Worm (Caenorhabditis elegans) whole organism, L3 larva: ENCODE results near the gene emb-1.

Experiments used
- ama-1 ChIP-seq: fragments of 150-350 bp; optimal IDR thresholded peaks from 2 replicates; lab custom pipeline; 2018
- egl-27 ChIP-seq: sonication (generic microtip); optimal IDR thresholded peaks from 4 replicates; lab custom pipeline; 2017; ENCODE audit warnings: missing biosample characterization, missing genetic modification reagents, missing genetic modification characterization
- elt-2 ChIP-seq: sonication (generic microtip); optimal IDR thresholded peaks from 2 replicates; lab custom pipeline; 2016; ENCODE audit warnings: missing genetic modification reagents, mild to moderate bottlenecking, missing genetic modification characterization, missing compliant biosample characterization
- fkh-2 ChIP-seq: fragments of 150-350 bp; optimal IDR thresholded peaks from 2 replicates; lab custom pipeline; 2014; ENCODE audit warnings: missing biosample characterization, missing genetic modification reagents, missing genetic modification characterization
- hmg-11 ChIP-seq: sonication (generic microtip); optimal IDR thresholded peaks from 2 replicates; lab custom pipeline; 2016; ENCODE audit warnings: missing genetic modification characterization, missing compliant biosample characterization
- nfya-1 ChIP-seq: sonication (generic microtip); optimal IDR thresholded peaks from 2 replicates; lab custom pipeline; 2017; ENCODE audit warnings: missing genetic modification characterization, mild to moderate bottlenecking, missing compliant biosample characterization, antibody characterized with exemption, moderate library complexity; ENCODE audit not compliant: insufficient read depth
- nhr-11 ChIP-seq: fragments of 150-350 bp; optimal IDR thresholded peaks from 2 replicates; lab custom pipeline; 2014; ENCODE audit warnings: missing biosample characterization, missing genetic modification characterization
- nhr-28 ChIP-seq: fragments of 150-350 bp; optimal IDR thresholded peaks from 2 replicates; lab custom pipeline; 2014; ENCODE audit warnings: missing biosample characterization, missing genetic modification characterization
- pha-4 ChIP-seq: fragments of 150-350 bp; optimal IDR thresholded peaks from 2 replicates; lab custom pipeline; 2014; ENCODE audit warnings: missing biosample characterization, missing genetic modification reagents, missing genetic modification characterization
- pqm-1 ChIP-seq: fragments of 150-350 bp; optimal IDR thresholded peaks from 2 replicates; lab custom pipeline; 2017; ENCODE audit warnings: missing biosample characterization, missing genetic modification characterization, inconsistent platforms
- sea-2 ChIP-seq: fragments of 150-350 bp; sonication (generic microtip); optimal IDR thresholded peaks from 4 replicates; lab custom pipeline; 2014; ENCODE audit warnings: missing biosample characterization, missing genetic modification reagents, missing genetic modification characterization
- ztf-11 ChIP-seq: fragments of 150-350 bp; optimal IDR thresholded peaks from 2 replicates; lab custom pipeline; 2014; ENCODE audit warnings: missing biosample characterization, missing genetic modification characterization

ce11 chrIII:5208992-5209391 is 35.8 kb downstream of the emb-1 start, which contains the start of gene syx-16:
- no peak for TF ChIP-seq ama-1 (lab: Kevin White, UChicago)
- TF ChIP-seq nhr-28 (tag; lab: Kevin White, UChicago): no peak
- no peak for TF ChIP-seq nhr-11 (tag; lab: Kevin White, UChicago)
- no peak for TF ChIP-seq egl-27
- no peak for TF ChIP-seq elt-2 (tag; lab: Kevin White, UChicago)
- no peak for TF ChIP-seq ztf-11 (tag; lab: Kevin White, UChicago)
- no peak for TF ChIP-seq pqm-1 (tag; lab: Kevin White, UChicago)
- TF ChIP-seq fkh-2 (tag; lab: Kevin White, UChicago): no peak
- peak; percentile 29 for TF ChIP-seq nfya-1 (tag; lab: Kevin White, UChicago)
- TF ChIP-seq pha-4 (tag; lab: Kevin White, UChicago): no peak
- no peak for TF ChIP-seq hmg-11
- no peak for TF ChIP-seq sea-2 (GFP tag; lab: Kevin White, UChicago)
